Worm (Caenorhabditis elegans): ENCODE data around the gene str-136.

DNA sequence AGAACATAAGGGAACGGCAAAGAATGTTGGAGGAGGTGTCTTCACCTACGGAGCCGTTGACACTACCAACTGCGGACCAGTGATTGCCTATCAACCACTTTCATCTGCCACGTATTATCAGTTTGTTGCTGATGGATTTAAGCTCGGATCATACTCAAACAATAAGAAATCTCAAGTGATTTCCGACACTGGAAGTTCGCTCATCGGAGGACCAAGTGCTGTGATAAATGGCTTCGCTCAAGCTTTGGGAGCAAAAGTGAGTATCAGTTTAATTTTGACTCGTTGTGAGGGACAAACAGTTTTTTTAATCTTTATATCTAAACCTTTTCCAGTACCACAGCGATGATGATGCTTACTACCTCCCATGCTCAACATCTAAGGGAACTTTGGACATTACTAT, 7.3 kb downstream of the str-136 start:
- TF ChIP-seq him-1 (tag; optimal IDR thresholded peaks at IDR 0.05) = no peak
- no peak for TF ChIP-seq dao-5 (tag; optimal IDR thresholded peaks at IDR 0.05)
- TF ChIP-seq W03F9.2 (tag; optimal IDR thresholded peaks at IDR 0.05) = no peak

All from whole organism, L4/young adult.